Fruit fly (Drosophila melanogaster): ENCODE measurements around the gene CG33796.

The CG33796 gene

dm6 chr3L:16164150-16165039, 5.5 kb downstream of the CG33796 start, which contains the start of gene CG5151:
TSS of gene CG5151 (minus strand) at chr3L:16164701.
- no peak for TF ChIP-seq usp (GFP tag; optimal IDR thresholded peaks at IDR 0.05)
- no peak for TF ChIP-seq psq (optimal IDR thresholded peaks at IDR 0.05)
- TF ChIP-seq CG8478 (optimal IDR thresholded peaks at IDR 0.05): no peak
- no peak for TF ChIP-seq Dll (optimal IDR thresholded peaks at IDR 0.05)
- TF ChIP-seq EcR (GFP tag; optimal IDR thresholded peaks at IDR 0.05): no peak
- TF ChIP-seq pan (optimal IDR thresholded peaks at IDR 0.05): no peak

- TF ChIP-seq pan (optimal IDR thresholded peaks at IDR 0.05): no peak
- peak in 1 of 2 experiments; percentile 98 for TF ChIP-seq EcR (GFP tag; optimal IDR thresholded peaks at IDR 0.05)
- no peak for TF ChIP-seq CG8478 (optimal IDR thresholded peaks at IDR 0.05)
- no peak for TF ChIP-seq usp (GFP tag; optimal IDR thresholded peaks at IDR 0.05)
These were observed 7.9 kb downstream of the CG33796 start for dm6 chr3L:16161847-16162556.

- TF ChIP-seq EcR (GFP tag; optimal IDR thresholded peaks at IDR 0.05) (peak in 1 of 2 experiments; percentile 28), psq (optimal IDR thresholded peaks at IDR 0.05) (no peak), CG8478 (optimal IDR thresholded peaks at IDR 0.05) (no peak), Dll (optimal IDR thresholded peaks at IDR 0.05) (no peak), pan (optimal IDR thresholded peaks at IDR 0.05) (no peak), usp (GFP tag; optimal IDR thresholded peaks at IDR 0.05) (no peak)
These were observed 8.8 kb downstream of the CG33796 start for dm6 chr3L:16161131-16161530.

- no peak for TF ChIP-seq CG8478 (optimal IDR thresholded peaks at IDR 0.05)
- TF ChIP-seq Dll (optimal IDR thresholded peaks at IDR 0.05): no peak
- no peak for TF ChIP-seq psq (optimal IDR thresholded peaks at IDR 0.05)
- no peak for TF ChIP-seq EcR (GFP tag; optimal IDR thresholded peaks at IDR 0.05)
- no peak for TF ChIP-seq pan (optimal IDR thresholded peaks at IDR 0.05)
- no peak for TF ChIP-seq usp (GFP tag; optimal IDR thresholded peaks at IDR 0.05)
These were observed 9.4 kb downstream of the CG33796 start for dm6 chr3L:16160420-16161069.

dm6 chr3L:16160073-16160398, 9.9 kb downstream of the CG33796 start:
- no peak for TF ChIP-seq CG8478 (optimal IDR thresholded peaks at IDR 0.05)
- TF ChIP-seq psq (optimal IDR thresholded peaks at IDR 0.05): no peak
- no peak for TF ChIP-seq Dll (optimal IDR thresholded peaks at IDR 0.05)
- TF ChIP-seq EcR (GFP tag; optimal IDR thresholded peaks at IDR 0.05): no peak
- no peak for TF ChIP-seq pan (optimal IDR thresholded peaks at IDR 0.05)
- no peak for TF ChIP-seq usp (GFP tag; optimal IDR thresholded peaks at IDR 0.05)

dm6 chr3L:16159161-16160072, 10.5 kb downstream of the CG33796 start:
- TF ChIP-seq psq (optimal IDR thresholded peaks at IDR 0.05): no peak
- no peak for TF ChIP-seq usp (GFP tag; optimal IDR thresholded peaks at IDR 0.05)
- no peak for TF ChIP-seq EcR (GFP tag; optimal IDR thresholded peaks at IDR 0.05)
- TF ChIP-seq Dll (optimal IDR thresholded peaks at IDR 0.05): no peak
- TF ChIP-seq pan (optimal IDR thresholded peaks at IDR 0.05): no peak
- no peak for TF ChIP-seq CG8478 (optimal IDR thresholded peaks at IDR 0.05)

dm6 chr3L:16158322-16158721, 11.6 kb downstream of the CG33796 start:
- no peak for TF ChIP-seq CG8478 (optimal IDR thresholded peaks at IDR 0.05)
- no peak for TF ChIP-seq EcR (GFP tag; optimal IDR thresholded peaks at IDR 0.05)
- TF ChIP-seq usp (GFP tag; optimal IDR thresholded peaks at IDR 0.05): no peak
- no peak for TF ChIP-seq pan (optimal IDR thresholded peaks at IDR 0.05)
- no peak for TF ChIP-seq psq (optimal IDR thresholded peaks at IDR 0.05)
- TF ChIP-seq Dll (optimal IDR thresholded peaks at IDR 0.05): no peak

dm6 chr3L:16157251-16158190, 12.4 kb downstream of the CG33796 start:
- TF ChIP-seq usp (GFP tag; optimal IDR thresholded peaks at IDR 0.05) (no peak), Dll (optimal IDR thresholded peaks at IDR 0.05) (no peak)

dm6 chr3L:16156788-16157208, 13.1 kb downstream of the CG33796 start:
- TF ChIP-seq usp (GFP tag; optimal IDR thresholded peaks at IDR 0.05): no peak
- no peak for TF ChIP-seq pan (optimal IDR thresholded peaks at IDR 0.05)
- TF ChIP-seq CG8478 (optimal IDR thresholded peaks at IDR 0.05): no peak
- TF ChIP-seq psq (optimal IDR thresholded peaks at IDR 0.05): no peak
- TF ChIP-seq EcR (GFP tag; optimal IDR thresholded peaks at IDR 0.05): no peak
- TF ChIP-seq Dll (optimal IDR thresholded peaks at IDR 0.05): no peak

dm6 chr3L:16155547-16155946, 14.4 kb downstream of the CG33796 start:
- TF ChIP-seq EcR (GFP tag; optimal IDR thresholded peaks at IDR 0.05) (no peak), CG8478 (optimal IDR thresholded peaks at IDR 0.05) (no peak), psq (optimal IDR thresholded peaks at IDR 0.05) (no peak), Dll (optimal IDR thresholded peaks at IDR 0.05) (no peak), pan (optimal IDR thresholded peaks at IDR 0.05) (no peak), usp (GFP tag; optimal IDR thresholded peaks at IDR 0.05) (no peak)

All from whole organism.